Fruit fly (Drosophila melanogaster) whole organism, embryonic: ENCODE measurements around the gene CG5056.

ENCODE experiments used
- Aef1 ChIP-seq: fragments of 200-800 bp; sonication (Bioruptor generic); IDR thresholded peaks from 3 replicates; pipeline ENCODE4 v1.3.6; 2022; ENCODE audit warnings: missing biosample characterization, missing genetic modification characterization
- B-H1 ChIP-seq: fragments of 200-800 bp; sonication (Bioruptor generic); IDR thresholded peaks from 3 replicates; pipeline ENCODE4 v1.3.6; 2022; ENCODE audit warnings: missing biosample characterization, missing genetic modification characterization
- Blimp-1 ChIP-seq: fragments of 200-800 bp; sonication (Bioruptor generic); optimal IDR thresholded peaks from 3 replicates; lab custom pipeline; 2018; ENCODE audit warnings: missing biosample characterization, missing genetic modification characterization, mild to moderate bottlenecking, moderate library complexity, missing genetic modification reagents
- CG10431 ChIP-seq: fragments of 200-800 bp; sonication (Bioruptor generic); optimal IDR thresholded peaks from 3 replicates; lab custom pipeline; 2018; ENCODE audit warnings: missing biosample characterization, mild to moderate bottlenecking, missing genetic modification characterization
- CG10543 ChIP-seq: fragments of 200-800 bp; sonication (Bioruptor generic); optimal IDR thresholded peaks from 3 replicates; lab custom pipeline; 2017; ENCODE audit warnings: missing biosample characterization, mild to moderate bottlenecking, missing genetic modification characterization, moderate library complexity
- CG11723 ChIP-seq: fragments of 200-800 bp; sonication (Bioruptor generic); optimal IDR thresholded peaks from 2 replicates; lab custom pipeline; 2017; ENCODE audit warnings: missing biosample characterization, mild to moderate bottlenecking, missing genetic modification characterization
- CG12071 ChIP-seq: fragments of 200-800 bp; sonication (Bioruptor generic); optimal IDR thresholded peaks from 3 replicates; lab custom pipeline; 2018; ENCODE audit warnings: missing biosample characterization, mild to moderate bottlenecking, missing genetic modification characterization
- CG13123 ChIP-seq: fragments of 200-800 bp; sonication (Bioruptor generic); optimal IDR thresholded peaks from 2 replicates; lab custom pipeline; 2016; ENCODE audit warnings: missing biosample characterization, missing genetic modification characterization
- CG13287 ChIP-seq: fragments of 200-800 bp; sonication (Bioruptor generic); IDR thresholded peaks from 2 replicates; pipeline ENCODE4 v1.3.6; 2022; ENCODE audit warnings: missing biosample characterization, missing genetic modification characterization; ENCODE audit not compliant: partially characterized antibody
- CG15479 ChIP-seq: fragments of 200-800 bp; sonication (Bioruptor generic); optimal IDR thresholded peaks from 3 replicates; lab custom pipeline; 2019; ENCODE audit warnings: missing biosample characterization, mild to moderate bottlenecking, missing genetic modification characterization, moderate library complexity
- CG17328 ChIP-seq: fragments of 200-800 bp; sonication (Bioruptor generic); IDR thresholded peaks from 2 replicates; pipeline ENCODE4 v1.3.6; 2022; ENCODE audit warnings: missing biosample characterization, missing genetic modification characterization
- CG17612 ChIP-seq: fragments of 200-800 bp; sonication (Bioruptor generic); IDR thresholded peaks from 2 replicates; pipeline ENCODE4 v1.3.6; 2022; ENCODE audit warnings: missing biosample characterization, missing genetic modification characterization
- CG18476 ChIP-seq: fragments of 200-800 bp; sonication (Bioruptor generic); optimal IDR thresholded peaks from 2 replicates; lab custom pipeline; 2016; ENCODE audit warnings: missing biosample characterization, mild to moderate bottlenecking, missing genetic modification characterization
- CG32532 ChIP-seq: fragments of 200-800 bp; sonication (Bioruptor generic); IDR thresholded peaks from 2 replicates; pipeline ENCODE4 v1.3.6; 2022; ENCODE audit warnings: missing biosample characterization, missing genetic modification characterization
- CG34422 ChIP-seq: fragments of 200-800 bp; sonication (Bioruptor generic); IDR thresholded peaks from 3 replicates; pipeline ENCODE4 v1.3.6; 2022; ENCODE audit warnings: missing biosample characterization, missing genetic modification characterization
- CG3726 ChIP-seq: fragments of 200-800 bp; sonication (Bioruptor generic); IDR thresholded peaks from 3 replicates; pipeline ENCODE4, ENCODE4 v1.3.6; 2022; ENCODE audit warnings: missing biosample characterization, missing genetic modification characterization
- CG4328 ChIP-seq: fragments of 200-800 bp; sonication (Bioruptor generic); optimal IDR thresholded peaks from 3 replicates; lab custom pipeline; 2017; ENCODE audit warnings: missing biosample characterization, missing genetic modification reagents, missing genetic modification characterization
- CG43689 ChIP-seq: fragments of 200-800 bp; sonication (Bioruptor generic); IDR thresholded peaks from 2 replicates; pipeline ENCODE4 v1.3.6; 2022; ENCODE audit warnings: missing biosample characterization, missing genetic modification characterization
- CG4854 ChIP-seq: fragments of 200-800 bp; sonication (Bioruptor generic); optimal IDR thresholded peaks from 2 replicates; lab custom pipeline; 2016; ENCODE audit warnings: missing biosample characterization, missing genetic modification characterization, inconsistent platforms
- CG5245 ChIP-seq: fragments of 200-800 bp; sonication (Bioruptor generic); optimal IDR thresholded peaks from 3 replicates; lab custom pipeline; 2016; ENCODE audit warnings: missing biosample characterization, missing genetic modification characterization
- CG7556 ChIP-seq: fragments of 200-800 bp; sonication (Bioruptor generic); optimal IDR thresholded peaks from 2 replicates; lab custom pipeline; 2017; ENCODE audit warnings: missing biosample characterization, mild to moderate bottlenecking, missing genetic modification characterization
- CG9215 ChIP-seq: fragments of 200-800 bp; sonication (Bioruptor generic); IDR thresholded peaks from 2 replicates; pipeline ENCODE4 v1.3.6; 2022; ENCODE audit warnings: missing biosample characterization, missing genetic modification characterization
- Dfd ChIP-seq, 2 experiments: fragments of >200 bp; optimal IDR thresholded peaks; 2 replicates each; lab custom pipeline; 2017; ENCODE audit warnings: missing biosample characterization in 2 of 2, missing genetic modification characterization in 2 of 2
- Dip2 ChIP-seq: fragments of 200-800 bp; sonication (Bioruptor generic); IDR thresholded peaks from 2 replicates; pipeline ENCODE4 v1.3.6; 2022; ENCODE audit warnings: missing biosample characterization, missing genetic modification characterization
- Mrtf ChIP-seq: fragments of 200-800 bp; sonication (Bioruptor generic); IDR thresholded peaks from 3 replicates; pipeline ENCODE4 v1.3.6; 2022; ENCODE audit warnings: missing biosample characterization, missing genetic modification characterization
- Tbp ChIP-seq: fragments of >200 bp; optimal IDR thresholded peaks from 2 replicates; lab custom pipeline; 2018; ENCODE audit warnings: missing biosample characterization, missing genetic modification characterization
- Xbp1 ChIP-seq: fragments of 200-800 bp; sonication (Bioruptor generic); optimal IDR thresholded peaks from 3 replicates; lab custom pipeline; 2016; ENCODE audit warnings: missing biosample characterization, mild to moderate bottlenecking, missing genetic modification characterization
- ab ChIP-seq: fragments of 200-800 bp; sonication (Bioruptor generic); optimal IDR thresholded peaks from 2 replicates; lab custom pipeline; 2016; ENCODE audit warnings: missing biosample characterization, missing genetic modification characterization
- disco-r ChIP-seq: fragments of 200-800 bp; sonication (Bioruptor generic); optimal IDR thresholded peaks from 2 replicates; lab custom pipeline; 2016; ENCODE audit warnings: missing biosample characterization, missing genetic modification characterization
- ftz-f1 ChIP-seq: fragments of 200-800 bp; sonication (Bioruptor generic); optimal IDR thresholded peaks from 2 replicates; lab custom pipeline; 2016; ENCODE audit warnings: missing biosample characterization, missing genetic modification characterization
- gsb-n ChIP-seq: fragments of 200-800 bp; sonication (Bioruptor generic); optimal IDR thresholded peaks from 3 replicates; lab custom pipeline; 2018; ENCODE audit warnings: missing biosample characterization, mild to moderate bottlenecking, missing genetic modification characterization
- lov ChIP-seq, 2 experiments: fragments of 200-800 bp in 1 of 2; fragments of >200 bp in 1 of 2; sonication (Bioruptor generic) in 1 of 2; IDR thresholded peaks in 1 of 2; optimal IDR thresholded peaks in 1 of 2; 2 replicates in 1 of 2; 3 replicates in 1 of 2; pipeline versions ENCODE4 v1.3.6 to Lab custom; 2017 to 2022; ENCODE audit warnings: missing biosample characterization in 1 of 2, missing genetic modification characterization in 1 of 2
- nom ChIP-seq: fragments of 200-800 bp; sonication (Bioruptor generic); optimal IDR thresholded peaks from 2 replicates; lab custom pipeline; 2017; ENCODE audit warnings: missing biosample characterization, missing genetic modification characterization, mild to moderate bottlenecking, moderate library complexity, missing genetic modification reagents
- otp ChIP-seq: fragments of 200-800 bp; sonication (Bioruptor generic); IDR thresholded peaks from 3 replicates; pipeline ENCODE4, ENCODE4 v1.3.6; 2022; ENCODE audit warnings: missing biosample characterization, missing genetic modification characterization
- psq ChIP-seq: fragments of 200-800 bp; sonication (Bioruptor generic); optimal IDR thresholded peaks from 2 replicates; lab custom pipeline; 2017; ENCODE audit warnings: missing biosample characterization, missing genetic modification characterization
- pzg ChIP-seq: fragments of 200-800 bp; sonication (Bioruptor generic); optimal IDR thresholded peaks from 3 replicates; lab custom pipeline; 2018; ENCODE audit warnings: missing biosample characterization, mild to moderate bottlenecking, missing genetic modification characterization, moderate library complexity
- sd ChIP-seq: fragments of 200-800 bp; sonication (Bioruptor generic); optimal IDR thresholded peaks from 3 replicates; lab custom pipeline; 2018; ENCODE audit warnings: missing biosample characterization, mild to moderate bottlenecking, missing genetic modification characterization, moderate library complexity
- shn ChIP-seq: fragments of 200-800 bp; sonication (Bioruptor generic); optimal IDR thresholded peaks from 3 replicates; lab custom pipeline; 2016; ENCODE audit warnings: missing biosample characterization, missing genetic modification characterization
- sim ChIP-seq: fragments of 200-800 bp; sonication (Bioruptor generic); IDR thresholded peaks from 2 replicates; pipeline ENCODE4 v1.3.6; 2022; ENCODE audit warnings: missing biosample characterization, missing genetic modification characterization
- sqz ChIP-seq: fragments of 200-800 bp; sonication (Bioruptor generic); optimal IDR thresholded peaks from 3 replicates; lab custom pipeline; 2018; ENCODE audit warnings: missing biosample characterization, mild to moderate bottlenecking, missing genetic modification characterization
- tap ChIP-seq: fragments of 200-800 bp; optimal IDR thresholded peaks from 3 replicates; lab custom pipeline; 2019; ENCODE audit warnings: missing biosample characterization, mild to moderate bottlenecking, missing genetic modification characterization, moderate library complexity

Gene CG5056

DNA sequence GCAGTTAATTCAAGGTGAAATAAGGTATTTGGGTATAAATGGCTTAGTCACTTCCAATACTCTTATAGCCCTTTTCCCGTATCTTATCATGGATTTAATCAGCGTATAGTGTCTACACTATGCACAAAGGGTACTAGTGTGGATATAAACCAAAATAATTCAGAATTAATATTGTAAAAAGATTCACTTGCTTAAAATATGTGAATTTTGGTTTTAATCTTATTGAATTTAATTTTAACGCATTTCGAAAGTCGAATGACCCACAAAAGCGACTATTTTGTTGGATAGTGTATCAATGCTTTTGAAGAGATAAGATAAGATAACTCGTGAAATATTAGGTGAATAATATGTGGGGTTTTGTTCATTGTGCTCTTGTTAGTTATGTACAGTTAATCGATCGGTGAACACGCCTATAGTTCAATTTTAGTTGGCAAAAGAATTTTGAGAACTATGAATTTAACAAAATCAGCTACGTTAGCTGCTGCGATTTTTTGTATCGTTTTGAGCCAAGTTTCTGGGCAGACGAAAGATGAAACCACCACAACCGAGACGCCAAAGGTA is 15.5 kb downstream of the CG5056 start, which contains the start of gene CG5096 (continued):
- TF ChIP-seq CG12071 (GFP tag; lab: Kevin White, UChicago): no peak
- TF ChIP-seq shn (GFP tag; lab: Kevin White, UChicago): peak; percentile 18
- TF ChIP-seq sd (tag; lab: Kevin White, UChicago): peak; percentile 91
- TF ChIP-seq CG34422 (GFP tag; lab: Robert Waterston, UW): peak; percentile 91
- TF ChIP-seq CG18476: peak; percentile 84
- peak; percentile 66 for TF ChIP-seq CG5245 (GFP tag; lab: Kevin White, UChicago)
- TF ChIP-seq CG43689 (GFP tag; lab: Robert Waterston, UW): no peak
- no peak; the same call in 2 of the 3 replicates for TF ChIP-seq Mrtf
- TF ChIP-seq CG32532 (GFP tag; lab: Robert Waterston, UW): peak; percentile 89
- peak; percentile 62 for TF ChIP-seq CG4328 (GFP tag; lab: Kevin White, UChicago)
- TF ChIP-seq pzg (GFP tag; lab: Kevin White, UChicago): peak; percentile 10
- peak; percentile 70; the same call in 1 of the 2 replicates for TF ChIP-seq sim (GFP tag; lab: Robert Waterston, UW)
- peak; percentile 81 for TF ChIP-seq CG7556 (GFP tag; lab: Kevin White, UChicago)
- peak; percentile 70 for TF ChIP-seq CG11723 (GFP tag; lab: Kevin White, UChicago)
- TF ChIP-seq B-H1 (GFP tag; lab: Robert Waterston, UW): peak; percentile 85
- peak; percentile 48; the same call in 1 of the 3 replicates for TF ChIP-seq CG3726 (GFP tag; lab: Robert Waterston, UW)
- TF ChIP-seq sqz (GFP tag; lab: Kevin White, UChicago): peak; percentile 61
- TF ChIP-seq gsb-n: peak; percentile 72
- TF ChIP-seq disco-r (GFP tag; lab: Kevin White, UChicago): peak; percentile 59
- TF ChIP-seq CG10431 (GFP tag; lab: Kevin White, UChicago): no peak
- TF ChIP-seq ftz-f1 (GFP tag; lab: Kevin White, UChicago): peak; percentile 29
- TF ChIP-seq ab (GFP tag; lab: Kevin White, UChicago): no peak
- TF ChIP-seq Dip2: no peak
- TF ChIP-seq Blimp-1 (GFP tag; lab: Kevin White, UChicago): peak; percentile 85
- TF ChIP-seq CG9215 (GFP tag; lab: Robert Waterston, UW): no peak; the same call in none of the 2 replicates
- peak; percentile 79 for TF ChIP-seq CG4854
- TF ChIP-seq CG15479 (GFP tag; lab: Kevin White, UChicago): no peak
- no peak for TF ChIP-seq Dfd (GFP tag; optimal IDR thresholded peaks at IDR 0.05; lab: Kevin White, UChicago)
- peak; percentile 74 for TF ChIP-seq CG17612
- TF ChIP-seq CG17328 (GFP tag; lab: Robert Waterston, UW): peak; percentile 83
- TF ChIP-seq nom (GFP tag; lab: Kevin White, UChicago): no peak
- TF ChIP-seq lov (optimal IDR thresholded peaks at IDR 0.05; lab: Kevin White, UChicago): no peak
- peak; percentile 67; the same call in 1 of the 3 replicates for TF ChIP-seq lov (GFP tag; IDR thresholded peaks at IDR 0.05; lab: Robert Waterston, UW)
- peak; percentile 78 for TF ChIP-seq Xbp1 (GFP tag; lab: Kevin White, UChicago)
- TF ChIP-seq CG13123: peak; percentile 71
- TF ChIP-seq tap (tag; lab: Kevin White, UChicago): peak; percentile 94
- peak; percentile 88 for TF ChIP-seq Aef1 (GFP tag; lab: Robert Waterston, UW)
- TF ChIP-seq otp (GFP tag; lab: Robert Waterston, UW): peak; percentile 87
- TF ChIP-seq Tbp (GFP tag; lab: Kevin White, UChicago): no peak
- peak; percentile 49 for TF ChIP-seq CG10543 (GFP tag; lab: Kevin White, UChicago)
- no peak for TF ChIP-seq CG13287 (GFP tag; lab: Robert Waterston, UW)
- TF ChIP-seq psq: peak; percentile 49
